Fruit fly (Drosophila melanogaster) whole organism: ENCODE data around the gene Kah.

Source experiments
- CG8478 ChIP-seq: fragments of >200 bp; optimal IDR thresholded peaks from 2 replicates; lab custom pipeline; 2018; ENCODE audit warnings: inconsistent platforms
- Dll ChIP-seq: fragments of >200 bp; optimal IDR thresholded peaks from 2 replicates; lab custom pipeline; 2017
- EcR ChIP-seq, 2 experiments: fragments of >200 bp; optimal IDR thresholded peaks; 2 replicates each; lab custom pipeline; 2017; ENCODE audit warnings: missing biosample characterization in 2 of 2, missing genetic modification characterization in 2 of 2, missing genetic modification reagents in 2 of 2
- pan ChIP-seq: fragments of >200 bp; optimal IDR thresholded peaks from 2 replicates; lab custom pipeline; 2017
- psq ChIP-seq: fragments of >200 bp; optimal IDR thresholded peaks from 2 replicates; lab custom pipeline; 2017
- usp ChIP-seq: fragments of >200 bp; optimal IDR thresholded peaks from 2 replicates; lab custom pipeline; 2017; ENCODE audit warnings: missing biosample characterization, missing genetic modification characterization, mixed read lengths

Kah gene

dm6 chr3L:629353-629915 lies 40.4 kb upstream of the Kah start:
- no peak for TF ChIP-seq pan (lab: Kevin White, UChicago)
- no peak for TF ChIP-seq EcR (GFP tag; optimal IDR thresholded peaks at IDR 0.05; lab: Kevin White, UChicago)
- no peak for TF ChIP-seq CG8478 (lab: Kevin White, UChicago)
- TF ChIP-seq psq (lab: Kevin White, UChicago), result no peak
- no peak for TF ChIP-seq Dll (lab: Kevin White, UChicago)
- no peak for TF ChIP-seq usp (GFP tag; lab: Kevin White, UChicago)

dm6 chr3L:628654-629285 lies 39.7 kb upstream of the Kah start:
- no peak for TF ChIP-seq EcR (GFP tag; optimal IDR thresholded peaks at IDR 0.05; lab: Kevin White, UChicago)
- TF ChIP-seq CG8478 (lab: Kevin White, UChicago), result no peak
- no peak for TF ChIP-seq pan (lab: Kevin White, UChicago)
- no peak for TF ChIP-seq usp (GFP tag; lab: Kevin White, UChicago)
- no peak for TF ChIP-seq Dll (lab: Kevin White, UChicago)
- TF ChIP-seq psq (lab: Kevin White, UChicago), result no peak

dm6 chr3L:627819-628601 lies 38.9 kb upstream of the Kah start:
- peak; percentile 70 for TF ChIP-seq Dll (lab: Kevin White, UChicago)
- no peak for TF ChIP-seq pan (lab: Kevin White, UChicago)
- no peak for TF ChIP-seq psq (lab: Kevin White, UChicago)
- TF ChIP-seq CG8478 (lab: Kevin White, UChicago), result peak; percentile 49
- TF ChIP-seq EcR (GFP tag; optimal IDR thresholded peaks at IDR 0.05; lab: Kevin White, UChicago), result peak in 1 of 2 experiments; percentile 61
- no peak for TF ChIP-seq usp (GFP tag; lab: Kevin White, UChicago)

- TF ChIP-seq psq (lab: Kevin White, UChicago) (no peak), EcR (GFP tag; optimal IDR thresholded peaks at IDR 0.05; lab: Kevin White, UChicago) (no peak), Dll (lab: Kevin White, UChicago) (no peak), pan (lab: Kevin White, UChicago) (no peak), usp (GFP tag; lab: Kevin White, UChicago) (no peak), CG8478 (lab: Kevin White, UChicago) (no peak)
These were observed 38.3 kb upstream of the Kah start for dm6 chr3L:627370-627769.

- TF ChIP-seq pan (lab: Kevin White, UChicago), result no peak
- no peak for TF ChIP-seq Dll (lab: Kevin White, UChicago)
- TF ChIP-seq CG8478 (lab: Kevin White, UChicago), result no peak
- no peak for TF ChIP-seq EcR (GFP tag; optimal IDR thresholded peaks at IDR 0.05; lab: Kevin White, UChicago)
- no peak for TF ChIP-seq psq (lab: Kevin White, UChicago)
- no peak for TF ChIP-seq usp (GFP tag; lab: Kevin White, UChicago)
These were observed 37.7 kb upstream of the Kah start for dm6 chr3L:626498-627369.

- no peak for TF ChIP-seq pan (lab: Kevin White, UChicago)
These were observed 36.8 kb upstream of the Kah start for dm6 chr3L:625899-626298.

dm6 chr3L:624203-624914 lies 35.3 kb upstream of the Kah start:
- TF ChIP-seq CG8478 (lab: Kevin White, UChicago) (no peak), psq (lab: Kevin White, UChicago) (no peak), pan (lab: Kevin White, UChicago) (no peak), usp (GFP tag; lab: Kevin White, UChicago) (no peak), EcR (GFP tag; optimal IDR thresholded peaks at IDR 0.05; lab: Kevin White, UChicago) (no peak), Dll (lab: Kevin White, UChicago) (no peak)

- TF ChIP-seq Dll (lab: Kevin White, UChicago) (no peak), pan (lab: Kevin White, UChicago) (no peak)
These were observed 34.5 kb upstream of the Kah start for dm6 chr3L:623556-623955.

dm6 chr3L:622357-622834 lies 33.3 kb upstream of the Kah start:
- TF ChIP-seq Dll (lab: Kevin White, UChicago) (no peak), CG8478 (lab: Kevin White, UChicago) (no peak), usp (GFP tag; lab: Kevin White, UChicago) (no peak), EcR (GFP tag; optimal IDR thresholded peaks at IDR 0.05; lab: Kevin White, UChicago) (no peak), pan (lab: Kevin White, UChicago) (no peak), psq (lab: Kevin White, UChicago) (no peak)
